Fruit fly (Drosophila melanogaster) Kc167 (cell line): ENCODE results near the gene Mer.

Experiments used
- Myc ChIP-seq: fragments of >200 bp; optimal IDR thresholded peaks from 2 replicates; lab custom pipeline; 2017; ENCODE audit warnings: missing external identifiers
- Sin3A ChIP-seq: fragments of >200 bp; optimal IDR thresholded peaks from 2 replicates; lab custom pipeline; 2018; ENCODE audit warnings: missing external identifiers
- h ChIP-seq: fragments of >200 bp; optimal IDR thresholded peaks from 3 replicates; lab custom pipeline; 2018; ENCODE audit warnings: missing external identifiers
- insv ChIP-seq: fragments of >200 bp; optimal IDR thresholded peaks from 3 replicates; lab custom pipeline; 2018; ENCODE audit warnings: missing external identifiers
- psq ChIP-seq: fragments of >200 bp; optimal IDR thresholded peaks from 2 replicates; lab custom pipeline; 2017; ENCODE audit warnings: missing external identifiers
- ttk ChIP-seq: sonication (Bioruptor generic); optimal IDR thresholded peaks from 2 replicates; lab custom pipeline; 2017; ENCODE audit warnings: missing external identifiers

Mer gene

dm6 chrX:19667444-19668104 lies 25.7 kb downstream of the Mer start:
- TF ChIP-seq Sin3A (lab: Kevin White, UChicago): no peak
- no peak for TF ChIP-seq Myc
- no peak for TF ChIP-seq h
- no peak for TF ChIP-seq insv (lab: Kevin White, UChicago)
- TF ChIP-seq ttk: no peak
- no peak for TF ChIP-seq psq

dm6 chrX:19666991-19667409 lies 26.3 kb downstream of the Mer start, which contains the start of gene Zw:
Gene Zw (plus strand): TSS chrX:19667252.
- TF ChIP-seq insv (lab: Kevin White, UChicago): no peak
- TF ChIP-seq Sin3A (lab: Kevin White, UChicago): no peak
- TF ChIP-seq h: no peak

dm6 chrX:19665684-19666141 lies 27.6 kb downstream of the Mer start:
- no peak for TF ChIP-seq ttk
- TF ChIP-seq insv (lab: Kevin White, UChicago): no peak
- TF ChIP-seq Sin3A (lab: Kevin White, UChicago): no peak
- TF ChIP-seq Myc: no peak
- TF ChIP-seq h: no peak
- TF ChIP-seq psq: no peak

dm6 chrX:19663859-19664728 lies 29.2 kb downstream of the Mer start, which contains the start of the genes CG14223 and Ssu72:
Gene CG14223 (minus strand): TSS chrX:19663971.
Gene Ssu72 (plus strand): TSS chrX:19664561.
- no peak for TF ChIP-seq Myc
- no peak for TF ChIP-seq ttk
- TF ChIP-seq psq: no peak
- TF ChIP-seq Sin3A (lab: Kevin White, UChicago): no peak

dm6 chrX:19663196-19663858 lies 30.0 kb downstream of the Mer start:
- no peak for TF ChIP-seq insv (lab: Kevin White, UChicago)
- TF ChIP-seq ttk: no peak
- no peak for TF ChIP-seq Sin3A (lab: Kevin White, UChicago)
- no peak for TF ChIP-seq psq
- no peak for TF ChIP-seq h
- no peak for TF ChIP-seq Myc

- TF ChIP-seq Myc: no peak
Measured at dm6 chrX:19662583-19663195, 30.6 kb downstream of the Mer start.

- TF ChIP-seq psq: no peak
- no peak for TF ChIP-seq insv (lab: Kevin White, UChicago)
- TF ChIP-seq h: no peak
- no peak for TF ChIP-seq Sin3A (lab: Kevin White, UChicago)
- TF ChIP-seq ttk: no peak
- TF ChIP-seq Myc: no peak
Measured at dm6 chrX:19651757-19652419, 41.4 kb downstream of the Mer start, which contains the start of the genes Ranbp21 and Elys. Gene Ranbp21 (minus strand): TSS chrX:19652269. Gene Elys (plus strand): TSS chrX:19652305.

- TF ChIP-seq Sin3A (lab: Kevin White, UChicago) (no peak), h (no peak), psq (no peak), ttk (no peak), Myc (no peak)
Measured at dm6 chrX:19645873-19646541, 47.3 kb downstream of the Mer start, which contains the start of gene Arp10. Gene Arp10 (minus strand): TSS chrX:19646176.

- no peak for TF ChIP-seq insv (lab: Kevin White, UChicago)
- TF ChIP-seq psq: no peak
- TF ChIP-seq Myc: no peak
- no peak for TF ChIP-seq h
- no peak for TF ChIP-seq Sin3A (lab: Kevin White, UChicago)
- TF ChIP-seq ttk: no peak
Measured at dm6 chrX:19642819-19643504, 50.3 kb downstream of the Mer start, which contains the start of the genes CG12237 and Sec61gamma. Gene CG12237 (minus strand): TSS chrX:19642869. Gene Sec61gamma (plus strand): TSS chrX:19643327.

dm6 chrX:19640707-19641248 lies 52.5 kb downstream of the Mer start:
- TF ChIP-seq Sin3A (lab: Kevin White, UChicago) (no peak), Myc (no peak), ttk (no peak), h (no peak), insv (lab: Kevin White, UChicago) (no peak), psq (no peak)
